Worm (Caenorhabditis elegans): ENCODE measurements around the gene Y110A2AL.7.
"Not testable (repeated sequence)": the region's sequence is repeated elsewhere in the genome, so short reads cannot be mapped to it uniquely, and the experiment has no call there.

The Y110A2AL.7 gene

DNA sequence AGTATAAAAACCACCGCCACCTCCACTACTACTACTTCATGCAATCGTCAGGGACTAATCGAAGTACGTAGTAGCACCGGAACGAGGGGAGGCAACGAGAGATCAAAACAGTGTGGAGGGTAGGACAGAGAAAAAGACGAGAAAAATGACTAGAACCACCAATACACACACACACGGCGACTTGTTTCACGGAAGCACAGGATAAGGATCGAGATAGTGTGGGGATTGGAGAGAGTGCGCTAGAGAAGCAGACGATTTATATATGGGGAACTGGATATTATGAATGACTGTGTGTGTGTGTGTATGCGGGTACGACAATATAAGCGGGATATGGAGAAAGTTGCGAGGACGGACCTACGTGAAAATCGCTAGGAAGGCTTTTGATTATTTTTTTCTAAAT lies 11.8 kb upstream of the Y110A2AL.7 start:
- TF ChIP-seq ztf-29 (GFP tag; IDR thresholded peaks at IDR 0.05) (peak; percentile 34; the same call in 1 of the 2 replicates), med-1 (GFP tag; optimal IDR thresholded peaks at IDR 0.05; ENCODE audit: insufficient read depth) (no peak)

DNA sequence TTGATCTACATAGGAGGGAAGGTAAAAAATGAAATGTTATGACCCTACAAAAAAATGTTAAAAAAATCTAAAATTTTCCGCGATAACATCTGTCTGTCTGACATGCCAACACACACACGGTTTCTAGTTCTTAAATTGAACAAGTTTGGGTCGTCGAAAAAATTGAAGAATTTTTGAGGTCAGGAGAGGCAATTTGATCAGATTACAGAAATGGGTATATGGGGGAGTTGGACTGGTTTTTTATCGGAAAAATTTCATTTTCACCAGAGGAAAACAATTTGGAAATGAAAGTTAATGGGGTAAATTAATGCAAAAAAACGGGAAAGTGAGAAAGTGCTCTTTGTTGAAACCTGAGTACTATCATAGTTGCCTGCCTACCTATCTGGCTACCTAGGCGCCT lies 10.8 kb upstream of the Y110A2AL.7 start:
- no peak for TF ChIP-seq ztf-29 (GFP tag; IDR thresholded peaks at IDR 0.05)
- no peak for TF ChIP-seq flt-1 (GFP tag; IDR thresholded peaks at IDR 0.05)
- no peak for TF ChIP-seq ref-1 (GFP tag; conservative IDR thresholded peaks at IDR 0.05)
- TF ChIP-seq T22C8.4 (GFP tag; IDR thresholded peaks at IDR 0.05), result no peak
- no peak for TF ChIP-seq tab-1 (GFP tag; IDR thresholded peaks at IDR 0.05)
- no peak for TF ChIP-seq ztf-23 (GFP tag; IDR thresholded peaks at IDR 0.05)
- TF ChIP-seq cog-1 (tag; optimal IDR thresholded peaks at IDR 0.05), result no peak
- TF ChIP-seq klf-2 (GFP tag; conservative IDR thresholded peaks at IDR 0.05), result no peak
- TF ChIP-seq med-1 (GFP tag; optimal IDR thresholded peaks at IDR 0.05; ENCODE audit: insufficient read depth), result no peak

DNA sequence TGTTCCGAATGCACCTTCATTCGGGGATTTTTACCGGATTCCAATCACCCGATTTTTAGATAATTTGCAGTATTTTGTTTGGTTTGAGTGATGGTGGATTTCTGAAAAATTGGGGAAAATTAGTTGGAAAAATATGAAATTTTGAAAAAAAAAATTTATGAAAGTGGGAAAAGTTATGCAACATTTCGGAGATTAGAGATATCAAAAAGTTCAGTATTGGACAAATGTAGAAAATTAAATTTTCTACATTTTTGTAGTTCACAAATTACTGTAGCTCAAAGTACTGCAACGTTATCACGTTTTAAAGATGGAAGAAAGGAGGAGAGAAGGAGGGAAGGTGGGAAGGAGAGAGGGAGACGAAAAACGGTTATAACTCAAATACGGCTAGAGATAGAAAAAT lies 9.5 kb upstream of the Y110A2AL.7 start, which contains the start of gene ptc-3:
TSS of gene ptc-3 (minus strand) at position 101 of the 400 bp plus-strand sequence.
- TF ChIP-seq med-1 (GFP tag; optimal IDR thresholded peaks at IDR 0.05; ENCODE audit: insufficient read depth), result no peak
- TF ChIP-seq klf-2 (GFP tag; conservative IDR thresholded peaks at IDR 0.05), result no peak
- TF ChIP-seq tab-1 (GFP tag; IDR thresholded peaks at IDR 0.05), result no peak
- TF ChIP-seq ref-1 (GFP tag; conservative IDR thresholded peaks at IDR 0.05), result no peak
- no peak for TF ChIP-seq T22C8.4 (GFP tag; IDR thresholded peaks at IDR 0.05)
- no peak for TF ChIP-seq flt-1 (GFP tag; IDR thresholded peaks at IDR 0.05)
- TF ChIP-seq cog-1 (tag; optimal IDR thresholded peaks at IDR 0.05), result no peak
- no peak for TF ChIP-seq ztf-23 (GFP tag; IDR thresholded peaks at IDR 0.05)
- TF ChIP-seq ztf-29 (GFP tag; IDR thresholded peaks at IDR 0.05), result no peak

DNA sequence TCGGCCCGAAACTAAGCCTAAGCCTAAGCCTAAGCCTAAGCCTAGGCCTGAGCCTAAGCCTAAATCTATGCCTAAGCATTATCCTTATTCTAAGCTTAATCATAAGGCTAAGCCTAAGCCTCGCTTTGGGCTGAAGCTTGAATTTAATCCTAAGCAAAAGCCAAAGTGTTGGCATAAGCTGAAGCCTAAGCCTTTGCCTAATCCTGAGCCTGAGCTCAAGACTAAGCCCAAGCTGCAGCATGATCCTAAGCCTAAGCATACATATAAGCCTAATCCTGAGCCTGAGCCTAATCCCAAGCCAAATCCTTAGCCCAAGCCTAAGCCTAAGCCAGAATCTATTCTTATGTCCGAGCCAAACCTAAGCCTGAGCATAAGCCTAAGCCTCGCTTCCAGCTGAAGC lies 3.6 kb upstream of the Y110A2AL.7 start:
- TF ChIP-seq tab-1 (GFP tag; IDR thresholded peaks at IDR 0.05), result no peak
- TF ChIP-seq T22C8.4 (GFP tag; IDR thresholded peaks at IDR 0.05), result no peak

DNA sequence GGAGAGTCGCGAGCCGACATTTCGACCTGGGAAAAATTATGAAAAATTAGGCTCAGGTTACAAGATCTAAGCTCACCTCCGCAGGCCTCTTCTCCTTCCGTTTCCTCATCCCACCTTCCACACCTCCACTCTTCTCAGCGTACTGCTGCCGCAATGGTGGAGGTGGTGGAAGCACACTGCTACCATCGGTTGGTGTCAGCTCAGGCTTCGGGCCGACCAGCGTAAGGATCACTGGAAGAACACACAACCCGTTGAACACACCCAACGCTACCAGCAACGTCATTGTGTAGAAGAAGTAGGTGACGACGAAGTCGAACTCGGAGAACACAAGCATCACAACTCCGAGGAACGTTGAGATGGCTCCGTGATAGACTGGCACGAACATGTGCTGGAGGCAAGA lies 2.7 kb upstream of the Y110A2AL.7 start:
- no peak for TF ChIP-seq ref-1 (GFP tag; conservative IDR thresholded peaks at IDR 0.05)
- no peak for TF ChIP-seq T22C8.4 (GFP tag; IDR thresholded peaks at IDR 0.05)
- TF ChIP-seq med-1 (GFP tag; optimal IDR thresholded peaks at IDR 0.05; ENCODE audit: insufficient read depth), result no peak
- no peak for TF ChIP-seq ztf-29 (GFP tag; IDR thresholded peaks at IDR 0.05)
- no peak for TF ChIP-seq flt-1 (GFP tag; IDR thresholded peaks at IDR 0.05)
- 0 out of 2 replicates have a peak, but pooled peaks have one; percentile 13 for TF ChIP-seq tab-1 (GFP tag; IDR thresholded peaks at IDR 0.05)
- TF ChIP-seq cog-1 (tag; optimal IDR thresholded peaks at IDR 0.05), result no peak
- TF ChIP-seq klf-2 (GFP tag; conservative IDR thresholded peaks at IDR 0.05), result no peak

DNA sequence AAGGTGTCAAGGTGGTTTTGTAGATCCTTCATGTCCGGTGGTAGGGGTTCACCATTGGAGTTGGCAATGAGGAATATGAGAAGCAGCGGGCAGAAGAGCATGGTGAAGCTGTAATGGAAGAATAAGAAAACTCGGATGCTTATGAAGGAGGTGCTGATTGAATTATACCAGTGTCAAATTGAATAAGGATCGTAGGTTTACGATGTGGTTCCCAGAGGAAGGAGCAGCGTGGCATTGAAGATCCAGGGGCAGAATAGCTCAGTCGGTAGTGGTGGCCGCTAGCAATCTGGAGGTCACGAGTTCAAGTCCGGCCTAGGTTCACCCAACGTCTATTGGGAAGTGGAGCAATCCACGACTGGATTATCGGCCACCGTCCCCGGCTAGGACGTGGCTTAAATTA lies 1.5 kb downstream of the Y110A2AL.7 start, which contains the start of gene Y110A2AL.6:
TSS of gene Y110A2AL.6 (minus strand) at position 101 of the 400 bp plus-strand sequence.
- TF ChIP-seq tab-1 (GFP tag; IDR thresholded peaks at IDR 0.05) (no peak), flt-1 (GFP tag; IDR thresholded peaks at IDR 0.05) (no peak), ref-1 (GFP tag; conservative IDR thresholded peaks at IDR 0.05) (no peak), T22C8.4 (GFP tag; IDR thresholded peaks at IDR 0.05) (no peak), cog-1 (tag; optimal IDR thresholded peaks at IDR 0.05) (no peak), klf-2 (GFP tag; conservative IDR thresholded peaks at IDR 0.05) (no peak), med-1 (GFP tag; optimal IDR thresholded peaks at IDR 0.05; ENCODE audit: insufficient read depth) (no peak), ztf-29 (GFP tag; IDR thresholded peaks at IDR 0.05) (no peak)

DNA sequence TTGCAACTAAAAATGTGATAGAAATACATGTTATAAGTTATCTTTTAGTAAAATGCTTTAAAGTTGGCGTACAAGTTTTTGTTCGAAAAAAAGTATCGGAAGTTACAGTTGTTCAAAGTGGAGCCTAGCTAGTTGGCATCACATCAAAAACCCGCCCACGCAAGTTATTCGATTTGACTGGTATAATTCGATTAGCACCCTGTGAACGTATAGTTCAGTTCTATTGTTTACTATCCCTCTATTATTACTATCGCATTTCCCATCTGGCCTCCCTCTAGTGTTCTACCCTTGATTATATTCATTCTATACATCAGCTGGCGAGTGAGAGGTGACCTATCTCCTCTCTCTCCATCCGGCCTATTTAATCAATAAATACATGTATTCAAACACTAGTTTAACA lies 4.0 kb downstream of the Y110A2AL.7 start, which contains the start of gene Y110A2AL.4:
TSS of gene Y110A2AL.4 (plus strand) at position 301 of the 400 bp plus-strand sequence.
- not testable (repeated sequence) for TF ChIP-seq flt-1 (GFP tag; IDR thresholded peaks at IDR 0.05); ztf-29 (GFP tag; IDR thresholded peaks at IDR 0.05); cog-1 (tag; optimal IDR thresholded peaks at IDR 0.05)

DNA sequence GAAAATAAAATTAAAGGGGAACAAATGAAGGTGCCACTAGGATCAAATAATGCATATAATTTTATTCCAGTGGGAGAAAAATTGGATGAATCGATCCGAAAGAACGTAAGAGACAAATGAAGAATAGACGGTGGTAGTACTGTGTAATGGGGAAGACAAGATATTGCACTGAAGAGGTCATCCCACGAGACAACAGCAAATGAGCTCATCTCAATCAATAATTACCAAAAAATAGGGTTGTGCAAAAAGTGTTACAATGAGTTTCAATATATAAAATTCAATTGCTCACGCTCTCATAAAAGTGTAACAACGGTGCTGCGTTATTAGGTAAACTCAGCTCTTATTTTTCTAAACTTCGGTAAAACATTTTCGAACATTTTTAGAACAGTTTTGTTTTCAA lies 6.1 kb downstream of the Y110A2AL.7 start, which contains the start of gene K12H6.7:
TSS of gene K12H6.7 (minus strand) at position 101 of the 400 bp plus-strand sequence.
- TF ChIP-seq ref-1 (GFP tag; conservative IDR thresholded peaks at IDR 0.05), result no peak

DNA sequence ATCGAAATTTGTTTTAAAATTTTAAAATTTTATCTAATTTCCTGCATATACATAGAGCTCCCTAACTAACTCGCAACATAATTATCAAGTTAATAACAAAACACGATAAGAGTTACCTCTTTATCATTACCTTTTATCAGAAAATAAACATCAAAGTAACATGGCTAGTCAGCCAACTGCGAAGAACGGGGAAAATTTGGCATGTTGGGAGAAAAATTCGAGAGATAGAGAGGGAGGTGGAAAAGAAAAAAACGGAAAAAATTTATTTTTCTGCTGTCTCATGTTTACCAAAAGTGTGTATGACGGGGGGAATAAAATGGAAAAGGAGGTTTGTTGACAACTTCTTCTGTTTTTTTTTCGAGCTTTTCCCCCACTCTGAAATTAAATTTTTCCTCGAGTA lies 8.9 kb downstream of the Y110A2AL.7 start:
- no peak for TF ChIP-seq ztf-23 (GFP tag; IDR thresholded peaks at IDR 0.05)
- no peak for TF ChIP-seq ref-1 (GFP tag; conservative IDR thresholded peaks at IDR 0.05)
- TF ChIP-seq med-1 (GFP tag; optimal IDR thresholded peaks at IDR 0.05; ENCODE audit: insufficient read depth), result no peak
- TF ChIP-seq tab-1 (GFP tag; IDR thresholded peaks at IDR 0.05), result no peak
- no peak for TF ChIP-seq flt-1 (GFP tag; IDR thresholded peaks at IDR 0.05)
- no peak for TF ChIP-seq T22C8.4 (GFP tag; IDR thresholded peaks at IDR 0.05)
- no peak for TF ChIP-seq cog-1 (tag; optimal IDR thresholded peaks at IDR 0.05)
- TF ChIP-seq ztf-29 (GFP tag; IDR thresholded peaks at IDR 0.05), result no peak
- TF ChIP-seq klf-2 (GFP tag; conservative IDR thresholded peaks at IDR 0.05), result no peak

DNA sequence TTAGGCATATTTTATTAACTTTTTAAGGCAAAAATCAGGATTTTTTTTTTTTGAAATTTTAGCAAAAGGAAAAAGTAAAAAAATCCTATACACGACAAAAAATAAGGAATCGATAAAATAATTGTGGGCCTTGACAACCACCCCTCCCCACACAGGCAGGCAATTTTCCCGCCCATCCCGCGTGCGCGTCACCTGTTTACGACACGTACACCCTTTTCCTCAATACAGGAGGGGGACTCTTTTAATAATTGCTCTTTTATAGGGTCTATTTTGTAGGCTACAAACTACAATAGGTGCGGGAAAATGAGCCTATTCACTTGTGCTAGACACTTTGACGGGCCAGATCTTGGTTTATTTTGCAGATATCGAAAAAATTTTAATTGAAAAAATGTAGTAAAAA lies 10.4 kb downstream of the Y110A2AL.7 start:
- TF ChIP-seq cog-1 (tag; optimal IDR thresholded peaks at IDR 0.05), result no peak
- no peak for TF ChIP-seq klf-2 (GFP tag; conservative IDR thresholded peaks at IDR 0.05)
- no peak for TF ChIP-seq tab-1 (GFP tag; IDR thresholded peaks at IDR 0.05)
- TF ChIP-seq T22C8.4 (GFP tag; IDR thresholded peaks at IDR 0.05), result no peak
- TF ChIP-seq ztf-23 (GFP tag; IDR thresholded peaks at IDR 0.05), result no peak
- TF ChIP-seq flt-1 (GFP tag; IDR thresholded peaks at IDR 0.05), result no peak
- TF ChIP-seq med-1 (GFP tag; optimal IDR thresholded peaks at IDR 0.05; ENCODE audit: insufficient read depth), result no peak
- no peak for TF ChIP-seq ref-1 (GFP tag; conservative IDR thresholded peaks at IDR 0.05)
- TF ChIP-seq ztf-29 (GFP tag; IDR thresholded peaks at IDR 0.05), result no peak

DNA sequence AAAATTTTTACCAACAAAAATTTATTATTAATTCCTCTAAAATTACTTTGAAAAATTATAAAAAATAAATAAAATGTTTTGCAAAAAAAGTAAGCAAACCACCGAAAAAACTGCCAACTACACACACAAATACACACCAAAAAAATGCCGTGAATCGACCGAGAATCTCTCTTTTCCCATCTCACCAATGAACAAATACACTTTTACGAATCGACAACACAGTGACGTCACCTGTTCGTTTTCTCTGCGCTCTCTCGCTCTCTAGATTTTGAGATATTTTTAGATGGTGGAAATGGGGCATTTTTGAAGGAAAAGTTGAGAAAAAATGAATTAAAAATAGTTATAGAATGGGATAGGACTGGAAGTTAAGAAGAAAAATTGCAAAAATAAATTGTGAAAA lies 10.9 kb downstream of the Y110A2AL.7 start:
- no peak for TF ChIP-seq tab-1 (GFP tag; IDR thresholded peaks at IDR 0.05)
- no peak for TF ChIP-seq T22C8.4 (GFP tag; IDR thresholded peaks at IDR 0.05)
- TF ChIP-seq ztf-29 (GFP tag; IDR thresholded peaks at IDR 0.05), result no peak
- TF ChIP-seq ztf-23 (GFP tag; IDR thresholded peaks at IDR 0.05), result no peak
- no peak for TF ChIP-seq klf-2 (GFP tag; conservative IDR thresholded peaks at IDR 0.05)

Measured in whole organism, midembryonic.